Worm (Caenorhabditis elegans) whole organism, late embryonic: ENCODE data around the gene F12A10.9.

Experiments used
- ceh-18 ChIP-seq: sonication (generic microtip); optimal IDR thresholded peaks from 2 replicates; lab custom pipeline; 2016; ENCODE audit warnings: missing genetic modification characterization, missing compliant biosample characterization
- ceh-9 ChIP-seq: sonication (generic microtip); optimal IDR thresholded peaks from 2 replicates; lab custom pipeline; 2016; ENCODE audit warnings: mild to moderate bottlenecking, missing genetic modification characterization, inconsistent platforms, missing compliant biosample characterization
- hlh-13 ChIP-seq: fragments of 200-800 bp; sonication (Bioruptor generic); optimal IDR thresholded peaks from 2 replicates; lab custom pipeline; 2018; ENCODE audit warnings: mild to moderate bottlenecking, missing genetic modification characterization, missing compliant biosample characterization
- lim-6 ChIP-seq: sonication (generic microtip); optimal IDR thresholded peaks from 2 replicates; lab custom pipeline; 2016; ENCODE audit warnings: missing genetic modification characterization, missing compliant biosample characterization
- pha-4 ChIP-seq: fragments of 150-350 bp; optimal IDR thresholded peaks from 2 replicates; lab custom pipeline; 2018; ENCODE audit warnings: missing biosample characterization, missing genetic modification reagents, missing genetic modification characterization
- pqm-1 ChIP-seq: sonication (generic microtip); optimal IDR thresholded peaks from 2 replicates; lab custom pipeline; 2016; ENCODE audit warnings: missing genetic modification characterization, missing compliant biosample characterization

ce11 chrII:5500986-5501657, 2.6 kb downstream of the F12A10.9 start, which contains the start of gene F12A10.8:
- TF ChIP-seq hlh-13 (GFP tag; lab: Kevin White, UChicago): no peak
- no peak for TF ChIP-seq ceh-9 (tag; lab: Kevin White, UChicago)
- no peak for TF ChIP-seq pha-4 (tag; lab: Kevin White, UChicago)
- no peak for TF ChIP-seq ceh-18 (tag; lab: Kevin White, UChicago)
- TF ChIP-seq pqm-1 (tag; lab: Kevin White, UChicago): no peak
- TF ChIP-seq lim-6 (tag; lab: Kevin White, UChicago): no peak
